Comparison of ENCODE assay signal across 4 fruit fly cellular contexts in genomic region chrX:13563483-13564443, dm6.
TF ChIP-seq lines count a peak whose summit lies in the region.

CG46311 (plus strand) TSS chrX:13563823.
Tpst (plus strand) TSS chrX:13563823.

TF ChIP-seq in whole organism, adult, 20 proteins besides CTCF, POLR2A, EP300 and RAD21 (continued from another document):
- TF ChIP-seq pad (GFP tag; optimal IDR thresholded peaks at IDR 0.05; lab: Kevin White, UChicago) (peak; percentile 36), CG7101 (tag; optimal IDR thresholded peaks at IDR 0.05; lab: Kevin White, UChicago) (peak; percentile 59)

TF ChIP-seq in whole organism, embryonic, 481 proteins besides CTCF, POLR2A, EP300 and RAD21 (continued from another document and continues in another):
- TF ChIP-seq klu (GFP tag; IDR thresholded peaks at IDR 0.05; lab: Robert Waterston, UW) (no peak), CG15601 (tag; optimal IDR thresholded peaks at IDR 0.05; lab: Kevin White, UChicago) (peak; percentile 26), CG32532 (GFP tag; IDR thresholded peaks at IDR 0.05; lab: Robert Waterston, UW) (peak; percentile 86), CG15269 (tag; optimal IDR thresholded peaks at IDR 0.05; lab: Kevin White, UChicago) (peak; percentile 33), org-1 (GFP tag; optimal IDR thresholded peaks at IDR 0.05; lab: Kevin White, UChicago) (no peak), dysf (GFP tag; IDR thresholded peaks at IDR 0.05; lab: Robert Waterston, UW) (peak; percentile 70), kay (GFP tag; optimal IDR thresholded peaks at IDR 0.05; lab: Kevin White, UChicago) (no peak), CG30431 (GFP tag; optimal IDR thresholded peaks at IDR 0.05; lab: Kevin White, UChicago) (peak; percentile 28), sd (tag; optimal IDR thresholded peaks at IDR 0.05; lab: Kevin White, UChicago) (no peak), vfl (GFP tag; optimal IDR thresholded peaks at IDR 0.05; lab: Kevin White, UChicago) (no peak), nerfin-2 (GFP tag; IDR thresholded peaks at IDR 0.05; lab: Robert Waterston, UW; ENCODE audit: partially characterized antibody) (no peak), br (optimal IDR thresholded peaks at IDR 0.05; lab: Kevin White, UChicago) (no peak), Hr39 (optimal IDR thresholded peaks at IDR 0.05; lab: Kevin White, UChicago) (no peak), fd3F (GFP tag; optimal IDR thresholded peaks at IDR 0.05; lab: Kevin White, UChicago) (peak; percentile 29), CG9797 (GFP tag; optimal IDR thresholded peaks at IDR 0.05; lab: Kevin White, UChicago) (peak; percentile 100), cad (GFP tag; optimal IDR thresholded peaks at IDR 0.05; lab: Kevin White, UChicago) (no peak), Side (GFP tag; optimal IDR thresholded peaks at IDR 0.05; lab: Kevin White, UChicago) (peak; percentile 37), emc (GFP tag; optimal IDR thresholded peaks at IDR 0.05; lab: Kevin White, UChicago) (no peak), Xbp1 (GFP tag; optimal IDR thresholded peaks at IDR 0.05; lab: Kevin White, UChicago) (peak; percentile 80), ERR (GFP tag; optimal IDR thresholded peaks at IDR 0.05; lab: Kevin White, UChicago) (peak; percentile 4), BEAF-32 (GFP tag; optimal IDR thresholded peaks at IDR 0.05; lab: Kevin White, UChicago) (peak; percentile 48), lov (optimal IDR thresholded peaks at IDR 0.05; lab: Kevin White, UChicago) (no peak), lov (GFP tag; IDR thresholded peaks at IDR 0.05; lab: Robert Waterston, UW) (peak; percentile 62; the same call in 1 of the 3 replicates), ara (GFP tag; IDR thresholded peaks at IDR 0.05; lab: Robert Waterston, UW) (peak; percentile 58), CG32767 (GFP tag; IDR thresholded peaks at IDR 0.05; lab: Robert Waterston, UW) (no peak), E2f1 (GFP tag; IDR thresholded peaks at IDR 0.05; lab: Robert Waterston, UW) (peak; percentile 38; the same call in 1 of the 2 replicates), bcd (GFP tag; optimal IDR thresholded peaks at IDR 0.05; lab: Kevin White, UChicago) (peak; percentile 54), TFAM (GFP tag; optimal IDR thresholded peaks at IDR 0.05; lab: Kevin White, UChicago) (no peak), Hmr (GFP tag; optimal IDR thresholded peaks at IDR 0.05; lab: Kevin White, UChicago) (peak; percentile 88), ro (GFP tag; IDR thresholded peaks at IDR 0.05; lab: Robert Waterston, UW) (no peak), CG11085 (GFP tag; IDR thresholded peaks at IDR 0.05; lab: Robert Waterston, UW) (0 out of 2 replicates have a peak, but pooled peaks have one; percentile 45), CG7928 (GFP tag; optimal IDR thresholded peaks at IDR 0.05; lab: Kevin White, UChicago) (peak; percentile 35), caup (GFP tag; optimal IDR thresholded peaks at IDR 0.05; lab: Kevin White, UChicago; ENCODE audit: severe bottlenecking) (peak; percentile 61), jigr1 (GFP tag; IDR thresholded peaks at IDR 0.05; lab: Robert Waterston, UW) (peak; percentile 26; the same call in 1 of the 3 replicates), lab (GFP tag; optimal IDR thresholded peaks at IDR 0.05; lab: Kevin White, UChicago) (peak; percentile 42), CG2199 (GFP tag; IDR thresholded peaks at IDR 0.05; lab: Robert Waterston, UW) (peak; percentile 13; the same call in 1 of the 3 replicates), tna (GFP tag; IDR thresholded peaks at IDR 0.05; lab: Robert Waterston, UW; ENCODE audit: partially characterized antibody) (no peak; the same call in 1 of the 2 replicates), exex (tag; optimal IDR thresholded peaks at IDR 0.05; lab: Kevin White, UChicago) (no peak), pan (optimal IDR thresholded peaks at IDR 0.05; lab: Kevin White, UChicago) (no peak), pan (GFP tag; optimal IDR thresholded peaks at IDR 0.05 in 1 of 2, IDR thresholded peaks at IDR 0.05 in 1 of 2) (peak in 1 of 2 experiments; percentile 71), CG8478 (optimal IDR thresholded peaks at IDR 0.05; lab: Kevin White, UChicago) (no peak), CG42726 (GFP tag; IDR thresholded peaks at IDR 0.05; lab: Robert Waterston, UW; ENCODE audit: partially characterized antibody) (no peak; the same call in 1 of the 2 replicates)

TF ChIP-seq in whole organism, prepupa, 60 proteins besides CTCF, POLR2A, EP300 and RAD21 (continued from another document):
- TF ChIP-seq CG8119 (GFP tag; IDR thresholded peaks at IDR 0.05; lab: Robert Waterston, UW), result 0 out of 3 replicates have a peak, but pooled peaks have one; percentile 32
- TF ChIP-seq esn (GFP tag; optimal IDR thresholded peaks at IDR 0.05; lab: Kevin White, UChicago), result peak; percentile 39
- TF ChIP-seq CG6808 (GFP tag; optimal IDR thresholded peaks at IDR 0.05; lab: Kevin White, UChicago), result peak; percentile 32
- peak; percentile 38 for TF ChIP-seq Met (GFP tag; optimal IDR thresholded peaks at IDR 0.05; lab: Kevin White, UChicago)
- no peak for TF ChIP-seq CG16779 (tag; optimal IDR thresholded peaks at IDR 0.05; lab: Kevin White, UChicago)
- peak; percentile 10 for TF ChIP-seq acj6 (GFP tag; optimal IDR thresholded peaks at IDR 0.05; lab: Kevin White, UChicago)
- TF ChIP-seq Eip93F (GFP tag; optimal IDR thresholded peaks at IDR 0.05; lab: Kevin White, UChicago), result no peak
- TF ChIP-seq fkh (GFP tag; optimal IDR thresholded peaks at IDR 0.05; lab: Kevin White, UChicago), result peak; percentile 47
- no peak for TF ChIP-seq CG11294 (GFP tag; IDR thresholded peaks at IDR 0.05; lab: Robert Waterston, UW)
- peak; percentile 24; the same call in 1 of the 2 replicates for TF ChIP-seq CG15336 (GFP tag; IDR thresholded peaks at IDR 0.05; lab: Robert Waterston, UW)
- peak; percentile 65 for TF ChIP-seq CG6854 (GFP tag; optimal IDR thresholded peaks at IDR 0.05; lab: Kevin White, UChicago)
- TF ChIP-seq OdsH (GFP tag; optimal IDR thresholded peaks at IDR 0.05; lab: Kevin White, UChicago), result no peak
- no peak for TF ChIP-seq Sox15 (GFP tag; optimal IDR thresholded peaks at IDR 0.05; lab: Kevin White, UChicago)
- no peak for TF ChIP-seq CG4318 (GFP tag; optimal IDR thresholded peaks at IDR 0.05; lab: Kevin White, UChicago)
- no peak for TF ChIP-seq Blimp-1 (GFP tag; optimal IDR thresholded peaks at IDR 0.05; lab: Kevin White, UChicago)
- TF ChIP-seq CG9139 (GFP tag; optimal IDR thresholded peaks at IDR 0.05; lab: Kevin White, UChicago), result no peak
- TF ChIP-seq CG10631 (GFP tag; optimal IDR thresholded peaks at IDR 0.05; lab: Kevin White, UChicago), result no peak
- peak; percentile 68 for TF ChIP-seq lz (GFP tag; optimal IDR thresholded peaks at IDR 0.05; lab: Kevin White, UChicago)
- TF ChIP-seq Eip78C (GFP tag; lab: Kevin White, UChicago), result peak; percentile 86
- peak; percentile 65 for TF ChIP-seq cyc (GFP tag; optimal IDR thresholded peaks at IDR 0.05; lab: Kevin White, UChicago)
- TF ChIP-seq CG31627 (GFP tag; optimal IDR thresholded peaks at IDR 0.05; lab: Kevin White, UChicago), result peak; percentile 66
- TF ChIP-seq Eip75B (GFP tag; optimal IDR thresholded peaks at IDR 0.05; lab: Kevin White, UChicago), result peak; percentile 19
- no peak for TF ChIP-seq fd85E (GFP tag; optimal IDR thresholded peaks at IDR 0.05; lab: Kevin White, UChicago)
- no peak for TF ChIP-seq CG6163 (GFP tag; IDR thresholded peaks at IDR 0.05; lab: Robert Waterston, UW)
- peak; percentile 22 for TF ChIP-seq Smox (GFP tag; optimal IDR thresholded peaks at IDR 0.05; lab: Kevin White, UChicago)
- no peak for TF ChIP-seq CG10669 (GFP tag; optimal IDR thresholded peaks at IDR 0.05; lab: Kevin White, UChicago)
- TF ChIP-seq pdm3 (GFP tag; optimal IDR thresholded peaks at IDR 0.05; lab: Kevin White, UChicago), result peak; percentile 50
- TF ChIP-seq Sox14 (GFP tag; optimal IDR thresholded peaks at IDR 0.05; lab: Kevin White, UChicago), result peak; percentile 38
- peak; percentile 35 for TF ChIP-seq CG3919 (GFP tag; optimal IDR thresholded peaks at IDR 0.05; lab: Kevin White, UChicago)
- no peak for TF ChIP-seq CG11762 (GFP tag; optimal IDR thresholded peaks at IDR 0.05; lab: Kevin White, UChicago; ENCODE audit: insufficient read depth)
- peak; percentile 26 for TF ChIP-seq CG3032 (tag; optimal IDR thresholded peaks at IDR 0.05; lab: Kevin White, UChicago)
- TF ChIP-seq svp (GFP tag; lab: Kevin White, UChicago), result peak; percentile 61
- TF ChIP-seq CG34406 (GFP tag; optimal IDR thresholded peaks at IDR 0.05; lab: Kevin White, UChicago), result no peak

TF ChIP-seq in whole organism, wandering third instar larva, 38 proteins besides CTCF, POLR2A, EP300 and RAD21 (continued from another document):
- TF ChIP-seq dl (GFP tag; optimal IDR thresholded peaks at IDR 0.05; lab: Kevin White, UChicago; ENCODE audit: insufficient read depth in 1 of 2, partially characterized antibody in 2 of 2), result no peak
- TF ChIP-seq foxo (GFP tag; optimal IDR thresholded peaks at IDR 0.05; lab: Kevin White, UChicago), result peak in 1 of 2 experiments; percentile 71
- peak; percentile 53 for TF ChIP-seq OdsH (GFP tag; optimal IDR thresholded peaks at IDR 0.05; lab: Kevin White, UChicago)
